Fruit fly (Drosophila melanogaster): ENCODE results near the gene Ssk.

The Ssk gene

DNA sequence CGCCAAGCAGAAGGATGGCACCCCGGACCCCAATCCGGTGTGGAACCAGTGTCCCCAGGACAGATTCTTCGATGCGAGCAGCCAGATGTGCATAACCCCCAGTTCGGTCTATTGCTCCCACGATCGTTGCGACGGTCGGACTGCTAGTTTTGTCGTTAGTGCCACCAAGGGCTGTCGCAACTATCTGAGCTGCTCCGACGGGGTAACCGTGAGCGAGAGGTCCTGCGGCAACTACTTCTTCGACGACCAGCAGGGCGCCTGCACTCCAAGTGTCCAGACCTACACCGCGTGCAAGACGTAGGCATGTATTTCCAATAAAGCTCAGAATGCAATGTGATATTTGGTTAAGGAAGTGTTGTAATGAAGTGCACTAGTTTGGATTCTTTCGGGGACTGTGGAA, 34.3 kb downstream of the Ssk start:
- no peak for TF ChIP-seq CG8478 (optimal IDR thresholded peaks at IDR 0.05)
- TF ChIP-seq CTCF (optimal IDR thresholded peaks at IDR 0.05): no peak

DNA sequence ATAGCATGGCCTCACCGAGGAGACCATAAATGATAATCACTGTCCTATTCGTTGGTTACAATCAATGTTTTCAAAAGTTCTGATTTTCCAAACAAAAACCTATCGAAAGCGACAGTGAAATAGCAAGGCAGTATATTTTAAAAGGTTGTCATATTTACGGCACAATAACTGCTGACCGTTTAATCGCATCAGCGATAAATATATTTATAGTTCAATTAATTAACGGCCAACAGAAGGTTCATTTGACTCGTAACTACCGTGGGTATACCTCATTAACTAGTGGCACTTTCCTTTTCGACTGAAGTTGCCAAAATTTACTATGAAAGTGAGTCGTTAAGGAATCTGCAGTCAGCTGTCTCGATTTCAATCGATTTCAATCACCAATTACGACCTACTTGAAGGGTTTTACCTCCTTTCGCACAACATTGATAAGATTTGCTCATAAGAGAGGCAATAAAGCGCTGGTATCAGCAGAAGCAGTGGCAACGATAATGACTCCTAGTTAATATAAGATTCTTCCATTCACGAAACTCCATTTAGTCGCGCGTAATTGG, 35.2 kb downstream of the Ssk start, which contains the start of gene CG17147:
TSS of gene CG17147 (plus strand) at position 535 of the 554 bp plus-strand sequence.
- TF ChIP-seq CTCF (optimal IDR thresholded peaks at IDR 0.05) (no peak), CG8478 (optimal IDR thresholded peaks at IDR 0.05) (no peak)

DNA sequence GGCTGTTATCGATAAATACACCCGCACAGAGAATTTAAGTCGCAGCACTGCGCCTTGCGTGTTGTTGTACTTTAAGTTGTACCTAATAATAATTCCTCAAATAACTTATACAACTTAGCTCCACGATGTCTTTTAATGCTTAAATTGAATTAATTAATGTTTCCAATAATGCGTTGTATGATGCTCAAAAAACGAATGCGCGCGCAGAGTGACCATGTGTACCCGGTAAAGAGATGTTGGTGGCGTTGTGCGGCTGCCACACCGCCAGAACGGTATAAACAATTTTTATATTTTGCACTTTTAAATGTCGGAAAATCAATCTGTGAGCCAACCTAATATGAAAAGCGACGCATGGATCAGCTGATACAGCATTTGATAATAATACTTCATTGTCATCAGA, 37.8 kb downstream of the Ssk start:
- TF ChIP-seq CTCF (optimal IDR thresholded peaks at IDR 0.05) (no peak), CG8478 (optimal IDR thresholded peaks at IDR 0.05) (no peak)

DNA sequence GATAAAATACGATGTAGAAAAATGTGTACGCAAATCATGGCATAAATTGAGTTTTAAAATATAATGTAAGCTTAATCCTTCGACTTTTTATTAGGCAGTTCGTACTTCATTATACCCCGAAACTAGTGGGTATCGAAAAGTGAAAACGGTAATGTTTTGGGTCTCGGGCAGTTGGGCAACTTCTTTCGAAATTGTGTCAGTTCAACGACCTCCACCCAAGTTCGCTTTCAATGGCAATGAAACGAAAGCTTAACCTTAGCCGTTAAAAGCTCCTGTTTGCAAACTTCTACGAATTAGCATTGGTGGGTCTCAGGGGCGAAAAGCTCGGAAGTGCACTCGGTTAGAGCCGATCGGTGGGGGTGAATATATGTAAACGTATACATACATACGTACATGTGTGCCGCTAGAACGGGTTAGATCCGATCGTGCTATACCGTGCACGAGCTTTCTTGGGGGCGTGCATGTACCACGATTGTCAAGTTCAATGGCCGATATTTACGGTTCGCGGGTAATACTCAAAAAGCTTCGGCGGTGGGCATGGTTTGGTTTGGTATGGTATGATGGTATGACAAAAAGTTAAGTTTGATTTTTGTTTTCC, 42.0 kb downstream of the Ssk start:
- TF ChIP-seq CTCF (optimal IDR thresholded peaks at IDR 0.05) (no peak), CG8478 (optimal IDR thresholded peaks at IDR 0.05) (no peak)

DNA sequence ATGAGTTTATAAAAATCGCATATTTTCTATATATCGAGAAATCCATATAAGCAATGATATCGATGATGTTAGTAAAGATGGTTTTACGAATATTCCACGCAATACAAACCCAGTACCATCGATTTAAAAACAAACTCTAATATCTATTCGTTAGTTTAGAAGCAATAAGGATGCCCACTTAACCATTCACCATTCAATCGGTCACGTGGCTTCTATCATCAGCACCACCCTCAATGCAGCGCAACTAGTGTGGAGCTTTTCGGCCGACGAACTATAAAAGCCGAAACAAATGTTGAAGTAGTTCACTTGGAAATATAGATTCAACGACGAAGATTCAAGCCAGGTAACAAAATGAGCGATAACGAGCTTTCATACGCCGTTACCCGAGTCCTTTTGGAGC, 43.0 kb downstream of the Ssk start, which contains the start of gene CG13813:
TSS of gene CG13813 (plus strand) at position 301 of the 400 bp plus-strand sequence.
- TF ChIP-seq CG8478 (optimal IDR thresholded peaks at IDR 0.05) (no peak), CTCF (optimal IDR thresholded peaks at IDR 0.05) (no peak)

DNA sequence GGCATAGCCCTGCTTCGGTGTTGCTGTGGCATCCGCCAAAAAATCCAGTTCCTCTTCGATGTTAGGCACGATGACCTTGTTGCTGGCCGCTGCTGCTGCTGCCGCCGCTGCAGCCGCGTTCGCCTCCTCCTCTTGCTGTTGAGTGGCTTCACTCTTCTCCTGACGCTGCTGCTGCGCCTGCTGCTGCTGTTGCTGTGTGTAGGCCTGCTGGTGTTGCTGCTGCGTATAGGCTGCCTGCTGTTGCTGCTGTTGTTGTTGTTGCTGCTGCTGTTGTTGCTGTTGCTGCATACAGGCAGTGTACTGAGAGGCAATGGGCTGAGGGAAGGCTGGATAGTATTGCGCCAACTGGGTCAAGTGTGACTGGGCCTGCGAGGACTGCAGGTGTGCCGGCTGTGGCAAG, 48.8 kb downstream of the Ssk start:
- TF ChIP-seq CTCF (optimal IDR thresholded peaks at IDR 0.05) (no peak), CG8478 (optimal IDR thresholded peaks at IDR 0.05) (no peak)
